Fruit fly (Drosophila melanogaster): Measurements from ENCODE around the gene MCTS1.

- TF ChIP-seq Dll (optimal IDR thresholded peaks at IDR 0.05) (no peak), EcR (GFP tag; optimal IDR thresholded peaks at IDR 0.05) (no peak), CG8478 (optimal IDR thresholded peaks at IDR 0.05) (no peak), pan (optimal IDR thresholded peaks at IDR 0.05) (no peak), usp (GFP tag; optimal IDR thresholded peaks at IDR 0.05) (no peak)
Measured at dm6 chrX:6032826-6033225, 4.9 kb upstream of the MCTS1 start.

Data from whole organism.